Fruit fly (Drosophila melanogaster) whole organism: ENCODE measurements around the gene CG6287.

Experiments used
- CG8478 ChIP-seq: fragments of >200 bp; optimal IDR thresholded peaks from 2 replicates; lab custom pipeline; 2018; ENCODE audit warnings: inconsistent platforms
- Dll ChIP-seq: fragments of >200 bp; optimal IDR thresholded peaks from 2 replicates; lab custom pipeline; 2017
- pan ChIP-seq: fragments of >200 bp; optimal IDR thresholded peaks from 2 replicates; lab custom pipeline; 2017
- psq ChIP-seq: fragments of >200 bp; optimal IDR thresholded peaks from 2 replicates; lab custom pipeline; 2017
- usp ChIP-seq: fragments of >200 bp; optimal IDR thresholded peaks from 2 replicates; lab custom pipeline; 2017; ENCODE audit warnings: missing biosample characterization, missing genetic modification characterization, mixed read lengths

- TF ChIP-seq Dll (lab: Kevin White, UChicago) (no peak), usp (no peak), psq (lab: Kevin White, UChicago) (no peak), CG8478 (lab: Kevin White, UChicago) (no peak), pan (lab: Kevin White, UChicago) (no peak)
Observed at dm6 chr2L:11178334-11178733, 22.8 kb upstream of the CG6287 start.
